Worm (Caenorhabditis elegans) whole organism, late embryonic: Measurements from ENCODE around the gene C05D12.4.

ENCODE experiments used
- C08G9.2 ChIP-seq: sonication (generic microtip); optimal IDR thresholded peaks from 2 replicates; lab custom pipeline; 2016; ENCODE audit warnings: mild to moderate bottlenecking, missing genetic modification characterization, moderate library complexity, missing compliant biosample characterization
- C38D4.7 ChIP-seq: fragments of 200-800 bp; sonication (Bioruptor generic); optimal IDR thresholded peaks from 2 replicates; lab custom pipeline; 2018; ENCODE audit warnings: mild to moderate bottlenecking, missing genetic modification characterization, moderate library complexity, missing compliant biosample characterization
- Y22D7AL.16 ChIP-seq: sonication (generic microtip); optimal IDR thresholded peaks from 2 replicates; lab custom pipeline; 2016; ENCODE audit warnings: missing genetic modification characterization, missing compliant biosample characterization
- ceh-18 ChIP-seq: sonication (generic microtip); optimal IDR thresholded peaks from 2 replicates; lab custom pipeline; 2016; ENCODE audit warnings: missing genetic modification characterization, missing compliant biosample characterization
- ceh-2 ChIP-seq: sonication (generic microtip); optimal IDR thresholded peaks from 2 replicates; lab custom pipeline; 2016; ENCODE audit warnings: missing genotype, missing genetic modification characterization, missing compliant biosample characterization
- ceh-24 ChIP-seq: sonication (generic microtip); optimal IDR thresholded peaks from 2 replicates; lab custom pipeline; 2016; ENCODE audit warnings: mild to moderate bottlenecking, missing genetic modification characterization, missing compliant biosample characterization
- ceh-30 ChIP-seq: fragments of 150-350 bp; optimal IDR thresholded peaks from 2 replicates; lab custom pipeline; 2014; ENCODE audit warnings: missing biosample characterization, missing genetic modification characterization
- ceh-31 ChIP-seq: sonication (generic microtip); optimal IDR thresholded peaks from 2 replicates; lab custom pipeline; 2016; ENCODE audit warnings: missing genetic modification characterization, missing compliant biosample characterization
- ceh-34 ChIP-seq: sonication (generic microtip); optimal IDR thresholded peaks from 2 replicates; lab custom pipeline; 2016; ENCODE audit warnings: mild to moderate bottlenecking, missing genetic modification characterization, missing compliant biosample characterization
- ceh-6 ChIP-seq: fragments of 200-800 bp; sonication (Bioruptor generic); optimal IDR thresholded peaks from 2 replicates; lab custom pipeline; 2018; ENCODE audit warnings: mild to moderate bottlenecking, missing genetic modification characterization, missing compliant biosample characterization
- ceh-9 ChIP-seq: sonication (generic microtip); optimal IDR thresholded peaks from 2 replicates; lab custom pipeline; 2016; ENCODE audit warnings: mild to moderate bottlenecking, missing genetic modification characterization, inconsistent platforms, missing compliant biosample characterization
- dve-1 ChIP-seq: sonication (generic microtip); optimal IDR thresholded peaks from 2 replicates; lab custom pipeline; 2017; ENCODE audit warnings: antibody characterized with exemption, mild to moderate bottlenecking, missing genetic modification characterization, missing compliant biosample characterization
- elt-4 ChIP-seq: sonication (generic microtip); optimal IDR thresholded peaks from 2 replicates; lab custom pipeline; 2016; ENCODE audit warnings: missing genetic modification characterization, missing compliant biosample characterization
- ets-4 ChIP-seq: sonication (generic microtip); optimal IDR thresholded peaks from 2 replicates; lab custom pipeline; 2016; ENCODE audit warnings: missing genetic modification characterization, missing compliant biosample characterization
- fkh-10 ChIP-seq: fragments of 150-350 bp; optimal IDR thresholded peaks from 2 replicates; lab custom pipeline; 2014; ENCODE audit warnings: missing biosample characterization, missing genetic modification reagents, missing genetic modification characterization
- fkh-6 ChIP-seq: sonication (generic microtip); optimal IDR thresholded peaks from 2 replicates; lab custom pipeline; 2016; ENCODE audit warnings: missing genetic modification characterization, missing compliant biosample characterization
- hlh-13 ChIP-seq: fragments of 200-800 bp; sonication (Bioruptor generic); optimal IDR thresholded peaks from 2 replicates; lab custom pipeline; 2018; ENCODE audit warnings: mild to moderate bottlenecking, missing genetic modification characterization, missing compliant biosample characterization
- lim-6 ChIP-seq: sonication (generic microtip); optimal IDR thresholded peaks from 2 replicates; lab custom pipeline; 2016; ENCODE audit warnings: missing genetic modification characterization, missing compliant biosample characterization
- mec-3 ChIP-seq: sonication (generic microtip); optimal IDR thresholded peaks from 2 replicates; lab custom pipeline; 2016; ENCODE audit warnings: borderline replicate concordance, missing genetic modification characterization, missing compliant biosample characterization
- nfya-1 ChIP-seq: sonication (generic microtip); optimal IDR thresholded peaks from 2 replicates; lab custom pipeline; 2017; ENCODE audit warnings: missing genetic modification characterization, mild to moderate bottlenecking, missing compliant biosample characterization, antibody characterized with exemption, moderate library complexity
- nhr-11 ChIP-seq: fragments of 150-350 bp; optimal IDR thresholded peaks from 2 replicates; lab custom pipeline; 2014; ENCODE audit warnings: missing biosample characterization, missing genetic modification characterization
- nhr-232 ChIP-seq: sonication (generic microtip); optimal IDR thresholded peaks from 2 replicates; lab custom pipeline; 2016; ENCODE audit warnings: missing genetic modification characterization, missing compliant biosample characterization
- pat-9 ChIP-seq: fragments of 200-800 bp; sonication (Bioruptor generic); optimal IDR thresholded peaks from 2 replicates; lab custom pipeline; 2018; ENCODE audit warnings: mild to moderate bottlenecking, missing genetic modification characterization, moderate library complexity, missing compliant biosample characterization
- pax-1 ChIP-seq: fragments of 150-350 bp; optimal IDR thresholded peaks from 2 replicates; lab custom pipeline; 2014; ENCODE audit warnings: missing biosample characterization, missing genetic modification characterization
- pha-4 ChIP-seq: fragments of 150-350 bp; optimal IDR thresholded peaks from 2 replicates; lab custom pipeline; 2018; ENCODE audit warnings: missing biosample characterization, missing genetic modification reagents, missing genetic modification characterization
- sdc-2 ChIP-seq: sonication (generic microtip); optimal IDR thresholded peaks from 2 replicates; lab custom pipeline; 2016; ENCODE audit warnings: missing genotype, missing genetic modification characterization, missing compliant biosample characterization
- tbx-2 ChIP-seq: sonication (generic microtip); optimal IDR thresholded peaks from 2 replicates; lab custom pipeline; 2016; ENCODE audit warnings: missing genetic modification characterization, missing compliant biosample characterization
- tbx-7 ChIP-seq: sonication (generic microtip); optimal IDR thresholded peaks from 2 replicates; lab custom pipeline; 2016; ENCODE audit warnings: missing genotype, missing genetic modification characterization, missing compliant biosample characterization
- ttx-3 ChIP-seq: sonication (generic microtip); optimal IDR thresholded peaks from 2 replicates; lab custom pipeline; 2016; ENCODE audit warnings: missing genetic modification reagents, missing genetic modification characterization, missing compliant biosample characterization
- unc-3 ChIP-seq, 2 experiments: fragments of 200-800 bp in 1 of 2; sonication (Bioruptor generic) in 1 of 2; sonication (generic microtip) in 1 of 2; conservative IDR thresholded peaks in 1 of 2; optimal IDR thresholded peaks in 1 of 2; 2 replicates each; pipeline versions ENCODE4 v1.3.6 to Lab custom; 2016 to 2022; ENCODE audit warnings: missing compliant biosample characterization in 2 of 2, missing genetic modification characterization in 2 of 2, missing genetic modification reagents in 1 of 2
- unc-42 ChIP-seq: sonication (generic microtip); optimal IDR thresholded peaks from 2 replicates; lab custom pipeline; 2016; ENCODE audit warnings: missing genotype, missing genetic modification characterization, missing compliant biosample characterization
- unc-86 ChIP-seq: sonication (generic microtip); optimal IDR thresholded peaks from 2 replicates; lab custom pipeline; 2016; ENCODE audit warnings: missing genetic modification characterization, missing compliant biosample characterization
- zip-5 ChIP-seq: sonication (generic microtip); optimal IDR thresholded peaks from 2 replicates; lab custom pipeline; 2016; ENCODE audit warnings: missing genetic modification characterization, missing compliant biosample characterization
- ztf-16 ChIP-seq: sonication (generic microtip); optimal IDR thresholded peaks from 2 replicates; lab custom pipeline; 2017; ENCODE audit warnings: missing genetic modification characterization, missing compliant biosample characterization

C05D12.4 gene

ce11 chrII:11409678-11410133 lies 22.0 kb upstream of the C05D12.4 start, which contains the start of gene C05D12.7:
Gene C05D12.7 (plus strand): TSS chrII:11410083.
- TF ChIP-seq unc-42 (tag; lab: Kevin White, UChicago) (peak; percentile 57), zip-5 (tag; lab: Kevin White, UChicago) (no peak), tbx-2 (tag; lab: Kevin White, UChicago) (no peak), ceh-2 (tag; lab: Kevin White, UChicago) (no peak)

DNA sequence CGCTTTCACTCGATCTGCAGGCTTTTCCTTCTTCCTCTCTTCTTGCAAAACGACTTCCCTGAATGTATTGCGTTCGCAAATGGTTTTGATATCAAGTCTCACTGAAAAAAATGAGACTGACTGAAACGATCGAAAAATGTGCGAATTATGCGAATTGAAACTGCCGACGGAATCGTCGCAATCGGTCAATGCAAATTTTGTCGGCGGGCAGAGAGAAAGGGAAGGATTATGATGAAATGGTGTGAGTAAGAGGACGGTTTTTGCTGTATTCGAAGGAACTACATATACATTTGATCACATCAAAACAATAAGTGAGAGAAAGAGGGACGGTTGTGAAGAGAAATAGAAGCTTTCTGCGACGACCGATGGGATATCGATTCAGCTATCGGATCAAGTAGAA lies 16.0 kb upstream of the C05D12.4 start, which contains the start of gene C05D12.1:
Gene C05D12.1 (minus strand): TSS at position 101 of the 400 bp plus-strand sequence.
- TF ChIP-seq C38D4.7 (GFP tag; lab: Kevin White, UChicago) = no peak
- no peak for TF ChIP-seq ceh-18 (tag; lab: Kevin White, UChicago)
- TF ChIP-seq ttx-3 (tag; lab: Kevin White, UChicago) = no peak
- no peak for TF ChIP-seq ceh-6 (GFP tag; lab: Kevin White, UChicago)
- no peak for TF ChIP-seq mec-3 (tag; lab: Kevin White, UChicago)

ce11 chrII:11417999-11418398 lies 13.7 kb upstream of the C05D12.4 start, which contains the start of gene C05D12.2:
Gene C05D12.2 (plus strand): TSS chrII:11418299.
- no peak for TF ChIP-seq ztf-16 (tag; lab: Kevin White, UChicago)
- TF ChIP-seq ceh-34 = no peak
- TF ChIP-seq ceh-30 (tag; lab: Kevin White, UChicago) = no peak
- TF ChIP-seq lim-6 (tag; lab: Kevin White, UChicago) = no peak
- TF ChIP-seq fkh-10 (GFP tag; lab: Kevin White, UChicago) = no peak
- no peak for TF ChIP-seq zip-5 (tag; lab: Kevin White, UChicago)
- TF ChIP-seq, all 69 proteins: peak for 0

DNA sequence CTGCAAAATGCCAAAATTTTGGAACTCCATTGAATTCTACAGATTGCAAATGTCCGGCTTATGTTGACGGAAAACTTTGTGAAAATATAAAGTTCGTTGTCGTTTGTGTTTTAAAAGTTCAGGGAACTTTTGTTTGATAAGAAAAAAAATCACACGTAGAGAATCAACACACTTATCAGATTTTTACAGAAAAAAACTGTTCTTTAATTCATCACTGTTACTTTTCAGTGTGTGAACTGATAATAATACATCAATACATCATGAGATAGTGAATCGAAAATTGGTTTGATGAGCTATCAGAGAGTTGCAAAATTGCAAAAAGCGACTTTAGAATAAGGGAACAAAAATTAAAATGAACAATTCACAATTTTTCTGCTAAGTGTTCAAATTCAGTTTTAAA lies 13.2 kb upstream of the C05D12.4 start:
- TF ChIP-seq pat-9 (tag; lab: Kevin White, UChicago) = no peak
- no peak for TF ChIP-seq tbx-7 (tag; lab: Kevin White, UChicago)

DNA sequence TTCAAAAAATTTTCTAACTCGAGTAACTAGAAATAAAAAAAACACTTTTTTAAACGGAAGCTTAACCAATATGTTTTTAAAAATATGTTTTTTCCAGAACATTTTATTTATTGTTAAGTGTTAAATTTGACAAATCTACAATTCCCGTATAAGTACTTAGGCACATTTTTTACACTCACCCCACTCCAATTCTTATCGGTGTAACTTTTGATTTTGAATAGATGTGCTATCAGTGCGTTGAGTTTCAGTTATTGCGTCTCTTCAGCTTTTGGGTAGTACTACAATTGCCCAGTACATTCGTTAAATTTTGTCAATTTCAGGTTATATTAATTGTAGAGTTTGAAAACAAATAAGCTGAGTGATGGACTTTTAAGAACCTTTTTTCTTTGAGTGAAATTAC lies 7.7 kb upstream of the C05D12.4 start:
- TF ChIP-seq ceh-24 (tag; lab: Kevin White, UChicago) (no peak), ceh-9 (no peak), elt-4 (tag; lab: Kevin White, UChicago) (no peak), ceh-31 (tag; lab: Kevin White, UChicago) (no peak), nhr-232 (no peak), sdc-2 (tag; lab: Kevin White, UChicago) (no peak), C08G9.2 (tag; lab: Kevin White, UChicago) (no peak), pax-1 (tag; lab: Kevin White, UChicago) (no peak), ets-4 (tag; lab: Kevin White, UChicago) (no peak), C38D4.7 (GFP tag; lab: Kevin White, UChicago) (no peak), nhr-11 (tag; lab: Kevin White, UChicago) (no peak)

DNA sequence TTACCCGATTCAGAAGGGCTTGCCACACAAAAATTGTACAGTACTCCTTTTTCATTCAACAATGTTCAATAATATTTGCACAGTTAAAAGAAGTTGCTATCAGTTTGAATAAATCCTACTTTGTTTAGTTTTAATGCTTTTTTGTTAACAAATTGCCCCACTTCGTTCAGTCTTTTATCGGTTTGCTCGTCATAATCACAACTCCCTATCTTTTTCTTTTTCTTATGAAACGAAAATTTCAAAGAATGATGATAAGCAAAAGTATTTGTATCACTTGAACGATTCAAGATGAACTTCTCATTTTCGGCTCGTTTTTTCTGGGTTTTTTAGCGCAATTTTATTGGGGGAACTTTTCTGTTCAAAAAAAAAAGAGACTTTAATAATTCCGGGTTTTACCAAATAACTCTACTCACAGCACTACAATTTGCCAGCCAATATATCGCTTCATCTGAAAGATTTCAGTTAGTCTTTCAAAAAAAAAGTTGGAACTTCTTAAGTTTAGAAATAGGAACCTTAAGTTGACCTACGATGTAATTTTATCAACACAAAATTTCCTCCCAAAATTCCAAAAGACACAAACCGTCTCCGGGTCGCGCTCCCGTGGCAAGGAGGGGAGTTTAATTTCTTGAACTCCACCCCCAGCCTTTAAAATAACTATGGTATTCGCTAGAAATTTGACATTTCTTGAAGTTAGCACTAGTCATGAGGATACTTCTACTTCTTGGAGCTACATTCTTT lies 6.9 kb upstream of the C05D12.4 start, which contains the start of gene C05D12.3:
Gene C05D12.3 (plus strand): TSS at position 688 of the 738 bp plus-strand sequence.
- TF ChIP-seq tbx-7 (tag; lab: Kevin White, UChicago) = no peak
- no peak for TF ChIP-seq sdc-2 (tag; lab: Kevin White, UChicago)
- no peak for TF ChIP-seq ceh-6 (GFP tag; lab: Kevin White, UChicago)
- no peak for TF ChIP-seq pha-4
- no peak for TF ChIP-seq zip-5 (tag; lab: Kevin White, UChicago)
- no peak for TF ChIP-seq unc-3 (GFP tag; conservative IDR thresholded peaks at IDR 0.05; lab: Robert Waterston, UW)
- TF ChIP-seq unc-3 (tag; optimal IDR thresholded peaks at IDR 0.05; lab: Kevin White, UChicago) = no peak
- TF ChIP-seq hlh-13 (GFP tag; lab: Kevin White, UChicago) = no peak
- no peak for TF ChIP-seq fkh-6 (tag; lab: Kevin White, UChicago)
- no peak for TF ChIP-seq nfya-1
- TF ChIP-seq ceh-34 = no peak
- no peak for TF ChIP-seq unc-86 (tag; lab: Kevin White, UChicago)
- no peak for TF ChIP-seq tbx-2 (tag; lab: Kevin White, UChicago)
- no peak for TF ChIP-seq Y22D7AL.16 (tag; lab: Kevin White, UChicago)
- TF ChIP-seq elt-4 (tag; lab: Kevin White, UChicago) = no peak
- no peak for TF ChIP-seq C08G9.2 (tag; lab: Kevin White, UChicago)
- TF ChIP-seq dve-1 = no peak
